Worm (Caenorhabditis elegans): Measurements from ENCODE around the gene melo-1.

Gene melo-1

DNA sequence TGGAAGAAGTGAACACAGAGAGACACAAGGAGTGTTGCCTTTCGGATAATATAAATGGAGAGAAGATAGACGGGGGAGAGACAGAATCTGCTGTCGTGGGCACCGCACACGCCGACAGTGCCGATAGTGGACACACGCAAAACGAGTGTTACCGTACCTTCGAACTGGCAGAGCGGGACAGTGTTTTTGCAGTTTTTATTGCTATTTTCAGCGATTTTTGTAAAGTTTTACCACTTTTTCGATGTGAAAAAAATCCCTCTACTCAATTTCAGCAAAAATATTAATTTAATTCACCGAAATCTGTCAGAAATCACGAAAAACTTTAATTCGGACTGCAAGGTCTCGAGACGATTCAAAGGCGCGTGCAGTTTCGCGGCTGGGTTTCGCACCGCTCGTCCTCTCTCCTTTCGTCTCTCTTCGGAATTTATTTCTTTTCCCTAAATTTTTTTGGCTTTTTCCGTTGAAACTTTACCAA is 38.1 kb downstream of the melo-1 start, which contains the start of gene sec-61.A (continued):
- TF ChIP-seq pha-4 (tag; optimal IDR thresholded peaks at IDR 0.05) = no peak
- TF ChIP-seq efl-1 (GFP tag; optimal IDR thresholded peaks at IDR 0.05) = peak; percentile 35
- TF ChIP-seq ceh-79 (tag; optimal IDR thresholded peaks at IDR 0.05) = no peak
- no peak for TF ChIP-seq aptf-2 (GFP tag; conservative IDR thresholded peaks at IDR 0.05)
- TF ChIP-seq aptf-3 (GFP tag; IDR thresholded peaks at IDR 0.05) = no peak
- no peak for TF ChIP-seq ztf-3 (GFP tag; optimal IDR thresholded peaks at IDR 0.05)
- TF ChIP-seq ceh-58 (GFP tag; IDR thresholded peaks at IDR 0.05) = no peak
- no peak for TF ChIP-seq hsf-1 (GFP tag; IDR thresholded peaks at IDR 0.05)
- TF ChIP-seq ztf-18 (tag; optimal IDR thresholded peaks at IDR 0.05) = peak; percentile 83
- no peak for TF ChIP-seq Y53F4B.3 (GFP tag; IDR thresholded peaks at IDR 0.05)
- TF ChIP-seq mel-28 (tag; optimal IDR thresholded peaks at IDR 0.05; ENCODE audit: borderline replicate concordance) = no peak
- peak; percentile 75 for TF ChIP-seq F23B12.7 (tag; optimal IDR thresholded peaks at IDR 0.05; ENCODE audit: insufficient read depth)
- TF ChIP-seq lag-1 (GFP tag; IDR thresholded peaks at IDR 0.05) = no peak
- no peak for TF ChIP-seq nhr-27 (tag; optimal IDR thresholded peaks at IDR 0.05)
- TF ChIP-seq F57A8.1 (GFP tag; optimal IDR thresholded peaks at IDR 0.05) = no peak
- no peak for TF ChIP-seq lir-1 (GFP tag; conservative IDR thresholded peaks at IDR 0.05)
- TF ChIP-seq lin-40 (tag; optimal IDR thresholded peaks at IDR 0.05) = peak; percentile 86
- TF ChIP-seq B0019.2 (GFP tag; conservative IDR thresholded peaks at IDR 0.05) = no peak
- TF ChIP-seq ztf-26 (tag; optimal IDR thresholded peaks at IDR 0.05) = peak; percentile 20
- no peak for TF ChIP-seq lin-26 (GFP tag; IDR thresholded peaks at IDR 0.05)
- TF ChIP-seq nhr-179 (tag; optimal IDR thresholded peaks at IDR 0.05) = no peak
- peak in 1 of 3 experiments; percentile 24 for TF ChIP-seq lin-35 (GFP tag; optimal IDR thresholded peaks at IDR 0.05)
- TF ChIP-seq repo-1 (tag; optimal IDR thresholded peaks at IDR 0.05) = peak; percentile 43
- peak; percentile 27 for TF ChIP-seq snpc-3.4 (tag; optimal IDR thresholded peaks at IDR 0.05)
- no peak for TF ChIP-seq rec-8 (tag; optimal IDR thresholded peaks at IDR 0.05)
- no peak for TF ChIP-seq lsy-27 (tag; optimal IDR thresholded peaks at IDR 0.05; ENCODE audit: borderline replicate concordance, insufficient read depth)
- no peak for TF ChIP-seq hlh-26 (GFP tag; conservative IDR thresholded peaks at IDR 0.05)
- peak; percentile 74 for TF ChIP-seq K12H6.12 (tag; optimal IDR thresholded peaks at IDR 0.05)
- no peak for TF ChIP-seq ccch-3 (GFP tag; optimal IDR thresholded peaks at IDR 0.05)
- peak; percentile 45 for TF ChIP-seq atf-7 (tag; optimal IDR thresholded peaks at IDR 0.05)
- TF ChIP-seq K11D2.4 (GFP tag; IDR thresholded peaks at IDR 0.05) = no peak
- TF ChIP-seq rpc-1 (optimal IDR thresholded peaks at IDR 0.05) = no peak
- no peak for TF ChIP-seq rpc-1 (tag; optimal IDR thresholded peaks at IDR 0.05)
- TF ChIP-seq attf-3 (GFP tag; conservative IDR thresholded peaks at IDR 0.05) = 0 out of 2 replicates have a peak, but pooled peaks have one; percentile 10
- no peak for TF ChIP-seq die-1 (tag; optimal IDR thresholded peaks at IDR 0.05)
- TF ChIP-seq cebp-1 (GFP tag; IDR thresholded peaks at IDR 0.05) = no peak
- TF ChIP-seq cebp-1 (tag; optimal IDR thresholded peaks at IDR 0.05) = peak; percentile 66
- no peak for TF ChIP-seq ceh-100 (GFP tag; IDR thresholded peaks at IDR 0.05)
- TF ChIP-seq tbp1 (GFP tag; optimal IDR thresholded peaks at IDR 0.05) = peak; percentile 70
- TF ChIP-seq attf-6 (GFP tag; IDR thresholded peaks at IDR 0.05) = peak; percentile 89
- peak; percentile 94 for TF ChIP-seq lsl-1 (GFP tag; optimal IDR thresholded peaks at IDR 0.05)
- peak; percentile 56 for TF ChIP-seq xnd-1 (tag; optimal IDR thresholded peaks at IDR 0.05)
- TF ChIP-seq Y56A3A.18 (GFP tag; IDR thresholded peaks at IDR 0.05) = no peak
- TF ChIP-seq cebp-2 (GFP tag; IDR thresholded peaks at IDR 0.05) = no peak
- TF ChIP-seq B0336.3 (GFP tag; IDR thresholded peaks at IDR 0.05) = 0 out of 2 replicates have a peak, but pooled peaks have one; percentile 27
- TF ChIP-seq dpff-1 (tag; optimal IDR thresholded peaks at IDR 0.05) = no peak
- peak; percentile 52 for TF ChIP-seq ceh-27 (GFP tag; optimal IDR thresholded peaks at IDR 0.05)
- peak; percentile 70 for TF ChIP-seq lin-54 (GFP tag; optimal IDR thresholded peaks at IDR 0.05)
- TF ChIP-seq egl-44 (GFP tag; IDR thresholded peaks at IDR 0.05) = no peak
